4 fruit fly cellular contexts compared by ENCODE assay signal in genomic region chr4:557879-558202, dm6.
TF ChIP-seq lines count a peak whose summit lies in the region.

Gene Pur-alpha (plus strand): TSS chr4:558016.

- TF ChIP-seq CTCF in whole organism, embryonic (GFP tag; optimal IDR thresholded peaks at IDR 0.05; lab: Kevin White, UChicago) = peak; percentile 67

TF ChIP-seq in whole organism, adult, 20 proteins besides CTCF, POLR2A, EP300 and RAD21:
- no peak for TF ChIP-seq CG14711 (tag; optimal IDR thresholded peaks at IDR 0.05; lab: Kevin White, UChicago)
- peak; percentile 63 for TF ChIP-seq Crg-1 (GFP tag; optimal IDR thresholded peaks at IDR 0.05; lab: Kevin White, UChicago)
- peak; percentile 53 for TF ChIP-seq bab1 (GFP tag; optimal IDR thresholded peaks at IDR 0.05; lab: Kevin White, UChicago)
- no peak for TF ChIP-seq Mnt (GFP tag; optimal IDR thresholded peaks at IDR 0.05; lab: Kevin White, UChicago)
- peak; percentile 90 for TF ChIP-seq pad (GFP tag; optimal IDR thresholded peaks at IDR 0.05; lab: Kevin White, UChicago)
- no peak for TF ChIP-seq Clk (GFP tag; optimal IDR thresholded peaks at IDR 0.05; lab: Kevin White, UChicago)
- peak; percentile 16 for TF ChIP-seq CG33017 (tag; optimal IDR thresholded peaks at IDR 0.05; lab: Kevin White, UChicago)
- peak; percentile 23 for TF ChIP-seq CG7101 (tag; optimal IDR thresholded peaks at IDR 0.05; lab: Kevin White, UChicago)
- TF ChIP-seq CG12768 (GFP tag; optimal IDR thresholded peaks at IDR 0.05; lab: Kevin White, UChicago) = peak; percentile 20
- peak; percentile 57 for TF ChIP-seq cic (GFP tag; optimal IDR thresholded peaks at IDR 0.05; lab: Kevin White, UChicago)
- TF ChIP-seq CG11617 (GFP tag; optimal IDR thresholded peaks at IDR 0.05; lab: Kevin White, UChicago) = no peak
- no peak for TF ChIP-seq toe (GFP tag; optimal IDR thresholded peaks at IDR 0.05; lab: Kevin White, UChicago)
- peak; percentile 13 for TF ChIP-seq tj (GFP tag; optimal IDR thresholded peaks at IDR 0.05; lab: Kevin White, UChicago)
- TF ChIP-seq CG5204 (GFP tag; optimal IDR thresholded peaks at IDR 0.05; lab: Kevin White, UChicago) = no peak

TF ChIP-seq in whole organism, embryonic, 481 proteins besides CTCF, POLR2A, EP300 and RAD21 (continues in another document):
- peak; percentile 92 for TF ChIP-seq z (GFP tag; IDR thresholded peaks at IDR 0.05; lab: Robert Waterston, UW)
- TF ChIP-seq dysf (GFP tag; IDR thresholded peaks at IDR 0.05; lab: Robert Waterston, UW) = no peak
- peak; percentile 40 for TF ChIP-seq CG8924 (tag; optimal IDR thresholded peaks at IDR 0.05; lab: Kevin White, UChicago)
- TF ChIP-seq CG1603 (tag; optimal IDR thresholded peaks at IDR 0.05; lab: Kevin White, UChicago) = peak; percentile 72
- TF ChIP-seq H15 (GFP tag; IDR thresholded peaks at IDR 0.05; lab: Robert Waterston, UW) = no peak
- TF ChIP-seq Bteb2 (GFP tag; optimal IDR thresholded peaks at IDR 0.05; lab: Kevin White, UChicago) = peak; percentile 43
- TF ChIP-seq HmgZ (tag; optimal IDR thresholded peaks at IDR 0.05; lab: Kevin White, UChicago) = peak; percentile 72
- TF ChIP-seq caup (GFP tag; optimal IDR thresholded peaks at IDR 0.05; lab: Kevin White, UChicago; ENCODE audit: severe bottlenecking) = peak; percentile 14
- TF ChIP-seq sd (tag; optimal IDR thresholded peaks at IDR 0.05; lab: Kevin White, UChicago) = peak; percentile 60
- TF ChIP-seq Bgb (GFP tag; IDR thresholded peaks at IDR 0.05; lab: Robert Waterston, UW; ENCODE audit: partially characterized antibody) = peak; percentile 57
- TF ChIP-seq CG13296 (GFP tag; optimal IDR thresholded peaks at IDR 0.05; lab: Kevin White, UChicago) = no peak
- peak; percentile 46; the same call in 1 of the 2 replicates for TF ChIP-seq MBD-R2 (GFP tag; IDR thresholded peaks at IDR 0.05; lab: Robert Waterston, UW)
- peak; percentile 1 for TF ChIP-seq sug (tag; optimal IDR thresholded peaks at IDR 0.05; lab: Kevin White, UChicago)
- no peak for TF ChIP-seq p53 (GFP tag; optimal IDR thresholded peaks at IDR 0.05; lab: Kevin White, UChicago)
- TF ChIP-seq CG2199 (GFP tag; IDR thresholded peaks at IDR 0.05; lab: Robert Waterston, UW) = 0 out of 3 replicates have a peak, but pooled peaks have one; percentile 37
- peak; percentile 29 for TF ChIP-seq BEAF-32 (GFP tag; optimal IDR thresholded peaks at IDR 0.05; lab: Kevin White, UChicago)
- no peak for TF ChIP-seq Sry-β (GFP tag; optimal IDR thresholded peaks at IDR 0.05; lab: Kevin White, UChicago)
- peak; percentile 11 for TF ChIP-seq sqz (GFP tag; optimal IDR thresholded peaks at IDR 0.05; lab: Kevin White, UChicago)
- no peak for TF ChIP-seq CG8388 (GFP tag; optimal IDR thresholded peaks at IDR 0.05; lab: Kevin White, UChicago)
- TF ChIP-seq ara (GFP tag; IDR thresholded peaks at IDR 0.05; lab: Robert Waterston, UW) = no peak
- peak; percentile 11 for TF ChIP-seq CG6765 (GFP tag; optimal IDR thresholded peaks at IDR 0.05; lab: Kevin White, UChicago)
- TF ChIP-seq mirr (GFP tag; optimal IDR thresholded peaks at IDR 0.05; lab: Kevin White, UChicago) = no peak
- TF ChIP-seq CG11695 (GFP tag; IDR thresholded peaks at IDR 0.05; lab: Robert Waterston, UW) = 0 out of 3 replicates have a peak, but pooled peaks have one; percentile 14
- TF ChIP-seq CG5180 (GFP tag; optimal IDR thresholded peaks at IDR 0.05; lab: Kevin White, UChicago) = peak; percentile 29
- TF ChIP-seq CG12769 (tag; optimal IDR thresholded peaks at IDR 0.05; lab: Kevin White, UChicago) = peak; percentile 47
- TF ChIP-seq CG12942 (GFP tag; optimal IDR thresholded peaks at IDR 0.05; lab: Kevin White, UChicago) = no peak

TF ChIP-seq in whole organism, prepupa, 60 proteins besides CTCF, POLR2A, EP300 and RAD21:
- TF ChIP-seq CG1621 (tag; optimal IDR thresholded peaks at IDR 0.05; lab: Kevin White, UChicago) (no peak), fkh (GFP tag; optimal IDR thresholded peaks at IDR 0.05; lab: Kevin White, UChicago) (peak; percentile 68), CG6808 (GFP tag; optimal IDR thresholded peaks at IDR 0.05; lab: Kevin White, UChicago) (peak; percentile 24), OdsH (GFP tag; optimal IDR thresholded peaks at IDR 0.05; lab: Kevin White, UChicago) (no peak), dsx (GFP tag; optimal IDR thresholded peaks at IDR 0.05; lab: Kevin White, UChicago; ENCODE audit: poor library complexity, severe bottlenecking) (peak; percentile 51), CG3032 (tag; optimal IDR thresholded peaks at IDR 0.05; lab: Kevin White, UChicago) (peak; percentile 11), Sox102F (GFP tag; optimal IDR thresholded peaks at IDR 0.05; lab: Kevin White, UChicago) (no peak), Met (GFP tag; optimal IDR thresholded peaks at IDR 0.05; lab: Kevin White, UChicago) (no peak), CG9139 (GFP tag; optimal IDR thresholded peaks at IDR 0.05; lab: Kevin White, UChicago) (no peak), salr (GFP tag; optimal IDR thresholded peaks at IDR 0.05; lab: Kevin White, UChicago) (no peak), CG10669 (GFP tag; optimal IDR thresholded peaks at IDR 0.05; lab: Kevin White, UChicago) (no peak), CG6276 (GFP tag; optimal IDR thresholded peaks at IDR 0.05; lab: Kevin White, UChicago) (peak; percentile 33), eg (GFP tag; IDR thresholded peaks at IDR 0.05; lab: Robert Waterston, UW) (no peak), fd85E (GFP tag; optimal IDR thresholded peaks at IDR 0.05; lab: Kevin White, UChicago) (no peak), svp (GFP tag; lab: Kevin White, UChicago) (peak; percentile 40), ss (GFP tag; optimal IDR thresholded peaks at IDR 0.05; lab: Kevin White, UChicago) (no peak), Sox15 (GFP tag; optimal IDR thresholded peaks at IDR 0.05; lab: Kevin White, UChicago) (no peak), Smox (GFP tag; optimal IDR thresholded peaks at IDR 0.05; lab: Kevin White, UChicago) (no peak), Hr39 (GFP tag; optimal IDR thresholded peaks at IDR 0.05; lab: Kevin White, UChicago) (no peak), CG34406 (GFP tag; optimal IDR thresholded peaks at IDR 0.05; lab: Kevin White, UChicago) (no peak)

TF ChIP-seq in whole organism, wandering third instar larva, 38 proteins besides CTCF, POLR2A, EP300 and RAD21:
- TF ChIP-seq CG32264 (GFP tag; optimal IDR thresholded peaks at IDR 0.05; lab: Kevin White, UChicago) (no peak), Rel (GFP tag; optimal IDR thresholded peaks at IDR 0.05; lab: Kevin White, UChicago) (no peak), Rel (tag; optimal IDR thresholded peaks at IDR 0.05; lab: Kevin White, UChicago) (peak; percentile 35), Dfd (GFP tag; optimal IDR thresholded peaks at IDR 0.05; lab: Kevin White, UChicago) (no peak), dl (GFP tag; optimal IDR thresholded peaks at IDR 0.05; lab: Kevin White, UChicago; ENCODE audit: insufficient read depth in 1 of 2, partially characterized antibody in 2 of 2) (peak in 1 of 2 experiments; percentile 31), br (GFP tag; optimal IDR thresholded peaks at IDR 0.05; lab: Kevin White, UChicago) (peak; percentile 38), Vsx2 (GFP tag; optimal IDR thresholded peaks at IDR 0.05; lab: Kevin White, UChicago; ENCODE audit: partially characterized antibody) (no peak)
